Worm (Caenorhabditis elegans): ENCODE data around the gene ZK688.7.

The ZK688.7 gene

ce11 chrIII:7952077-7952765 is 40.8 kb upstream of the ZK688.7 start, which contains the start of gene C29E4.15 (continued):
- TF ChIP-seq C04F5.9 (tag; optimal IDR thresholded peaks at IDR 0.05) (no peak), snu-23 (GFP tag; optimal IDR thresholded peaks at IDR 0.05) (peak; percentile 58), nhr-47 (tag; optimal IDR thresholded peaks at IDR 0.05) (peak; percentile 58), ceh-82 (tag; optimal IDR thresholded peaks at IDR 0.05) (peak in 1 of 3 experiments; percentile 43), fkh-8 (tag; optimal IDR thresholded peaks at IDR 0.05) (peak; percentile 29)

ce11 chrIII:7950447-7950846 is 39.0 kb upstream of the ZK688.7 start:
- TF ChIP-seq efl-1 (optimal IDR thresholded peaks at IDR 0.05) (no peak), efl-1 (GFP tag; optimal IDR thresholded peaks at IDR 0.05 in 1 of 2) (peak in 1 of 2 experiments; percentile 58), nhr-28 (tag; optimal IDR thresholded peaks at IDR 0.05) (no peak)

ce11 chrIII:7948802-7949201 is 37.4 kb upstream of the ZK688.7 start, which contains the start of gene col-90:
Gene col-90, plus strand, starts transcription at chrIII:7948838.
- TF ChIP-seq nhr-90 (tag; optimal IDR thresholded peaks at IDR 0.05; ENCODE audit: poor library complexity) = no peak
- TF ChIP-seq blmp-1 (tag; optimal IDR thresholded peaks at IDR 0.05) = peak; percentile 6
- TF ChIP-seq ama-1 (optimal IDR thresholded peaks at IDR 0.05) = peak; percentile 70

- no peak for TF ChIP-seq unc-30 (tag; optimal IDR thresholded peaks at IDR 0.05)
- no peak for TF ChIP-seq lin-15B (tag; optimal IDR thresholded peaks at IDR 0.05)
- TF ChIP-seq sox-4 (tag; optimal IDR thresholded peaks at IDR 0.05) = no peak
- no peak for TF ChIP-seq C34B4.2 (tag; optimal IDR thresholded peaks at IDR 0.05)
- no peak for TF ChIP-seq lin-13 (GFP tag; optimal IDR thresholded peaks at IDR 0.05)
- TF ChIP-seq ztf-11 (tag; optimal IDR thresholded peaks at IDR 0.05) = no peak
- no peak for TF ChIP-seq nhr-76 (tag; optimal IDR thresholded peaks at IDR 0.05)
- TF ChIP-seq ceh-8 (GFP tag; optimal IDR thresholded peaks at IDR 0.05) = no peak
- no peak for TF ChIP-seq efl-1 (optimal IDR thresholded peaks at IDR 0.05)
- peak in 1 of 2 experiments; percentile 56 for TF ChIP-seq efl-1 (GFP tag; optimal IDR thresholded peaks at IDR 0.05 in 1 of 2)
- peak; percentile 54 for TF ChIP-seq blmp-1 (tag; optimal IDR thresholded peaks at IDR 0.05)
- TF ChIP-seq F16B12.6 (tag; optimal IDR thresholded peaks at IDR 0.05) = no peak
- no peak for TF ChIP-seq C16A3.4 (tag; optimal IDR thresholded peaks at IDR 0.05)
- no peak for TF ChIP-seq ceh-90 (tag; optimal IDR thresholded peaks at IDR 0.05)
- TF ChIP-seq unc-98 (GFP tag; IDR thresholded peaks at IDR 0.05) = no peak
- TF ChIP-seq ceh-63 (GFP tag; optimal IDR thresholded peaks at IDR 0.05) = no peak
Measured at ce11 chrIII:7947677-7948076, 36.2 kb upstream of the ZK688.7 start.

ce11 chrIII:7946968-7947491 is 35.6 kb upstream of the ZK688.7 start, which contains the start of gene gsto-1:
Gene gsto-1, minus strand, starts transcription at chrIII:7947018.
- TF ChIP-seq grh-1 (GFP tag; IDR thresholded peaks at IDR 0.05) (no peak), lin-14 (GFP tag; optimal IDR thresholded peaks at IDR 0.05) (no peak), nhr-76 (tag; optimal IDR thresholded peaks at IDR 0.05) (no peak), unc-130 (tag; optimal IDR thresholded peaks at IDR 0.05) (no peak), ceh-90 (tag; optimal IDR thresholded peaks at IDR 0.05) (no peak), nhr-12 (tag; optimal IDR thresholded peaks at IDR 0.05) (no peak)

- TF ChIP-seq ceh-82 (tag; optimal IDR thresholded peaks at IDR 0.05) (no peak), nhr-237 (tag; optimal IDR thresholded peaks at IDR 0.05) (no peak)
Measured at ce11 chrIII:7941417-7941816, 30.0 kb upstream of the ZK688.7 start, which contains the start of gene kle-2. Gene kle-2, plus strand, starts transcription at chrIII:7941717.

- TF ChIP-seq C04F5.9 (tag; optimal IDR thresholded peaks at IDR 0.05) (peak; percentile 63), efl-3 (GFP tag; optimal IDR thresholded peaks at IDR 0.05) (no peak), irx-1 (tag; optimal IDR thresholded peaks at IDR 0.05) (peak; percentile 62), snpc-4 (tag; optimal IDR thresholded peaks at IDR 0.05) (peak; percentile 27), nhr-12 (tag; optimal IDR thresholded peaks at IDR 0.05) (no peak), nhr-237 (tag; optimal IDR thresholded peaks at IDR 0.05) (peak; percentile 62), rnt-1 (tag; optimal IDR thresholded peaks at IDR 0.05) (peak; percentile 87), pag-3 (tag; optimal IDR thresholded peaks at IDR 0.05; ENCODE audit: borderline replicate concordance, insufficient read depth) (no peak), aha-1 (tag; optimal IDR thresholded peaks at IDR 0.05) (no peak), nhr-90 (tag; optimal IDR thresholded peaks at IDR 0.05; ENCODE audit: poor library complexity) (peak; percentile 70), nhr-19 (GFP tag; conservative IDR thresholded peaks at IDR 0.05) (peak; percentile 79), unc-86 (tag; optimal IDR thresholded peaks at IDR 0.05) (peak; percentile 53), pqm-1 (tag; optimal IDR thresholded peaks at IDR 0.05) (no peak), alr-1 (tag; optimal IDR thresholded peaks at IDR 0.05; ENCODE audit: borderline replicate concordance) (no peak), ztf-4 (tag; optimal IDR thresholded peaks at IDR 0.05) (no peak), unc-62 (GFP tag; optimal IDR thresholded peaks at IDR 0.05) (no peak)
Measured at ce11 chrIII:7940819-7941218, 29.4 kb upstream of the ZK688.7 start, which contains the start of gene C29E4.12. Gene C29E4.12, plus strand, starts transcription at chrIII:7941151.
